Worm (Caenorhabditis elegans) whole organism, young adult: ENCODE results near the gene best-20.

Source experiments
- B0035.1 ChIP-seq: sonication (generic microtip); optimal IDR thresholded peaks from 2 replicates; lab custom pipeline; 2016; ENCODE audit warnings: missing genetic modification characterization, mild to moderate bottlenecking, missing compliant biosample characterization, missing genotype, missing genetic modification reagents
- C06A6.2 ChIP-seq: fragments of 200-800 bp; sonication (Bioruptor generic); conservative IDR thresholded peaks from 2 replicates; pipeline ENCODE4 v1.3.6; 2022; ENCODE audit warnings: missing genetic modification characterization, missing compliant biosample characterization
- F22D6.2 ChIP-seq: sonication (generic microtip); optimal IDR thresholded peaks from 2 replicates; lab custom pipeline; 2016; ENCODE audit warnings: mild to moderate bottlenecking, missing genetic modification characterization, missing compliant biosample characterization
- Y53F4B.3 ChIP-seq: fragments of 200-800 bp; sonication (Bioruptor generic); IDR thresholded peaks from 2 replicates; pipeline ENCODE4 v1.3.6; 2022; ENCODE audit warnings: missing genetic modification reagents, missing genetic modification characterization, missing compliant biosample characterization
- Y56A3A.18 ChIP-seq: fragments of 200-800 bp; sonication (Bioruptor generic); IDR thresholded peaks from 2 replicates; pipeline ENCODE4 v1.3.6; 2022; ENCODE audit warnings: missing genetic modification reagents, missing genetic modification characterization, missing compliant biosample characterization
- ZK185.1 ChIP-seq: sonication (generic microtip); optimal IDR thresholded peaks from 2 replicates; lab custom pipeline; 2016; ENCODE audit warnings: mild to moderate bottlenecking, missing genetic modification characterization, missing compliant biosample characterization; ENCODE audit not compliant: poor library complexity, severe bottlenecking
- akir-1 ChIP-seq: fragments of 200-800 bp; sonication (Bioruptor generic); optimal IDR thresholded peaks from 2 replicates; lab custom pipeline; 2018; ENCODE audit warnings: mild to moderate bottlenecking, missing genetic modification characterization, moderate library complexity, missing compliant biosample characterization
- aptf-2 ChIP-seq: fragments of 200-800 bp; sonication (Bioruptor generic); conservative IDR thresholded peaks from 2 replicates; pipeline ENCODE4 v1.3.6; 2022; ENCODE audit warnings: missing genetic modification reagents, missing genetic modification characterization, missing compliant biosample characterization
- aptf-3 ChIP-seq: fragments of 200-800 bp; sonication (Bioruptor generic); IDR thresholded peaks from 2 replicates; pipeline ENCODE4 v1.3.6; 2022; ENCODE audit warnings: missing genetic modification characterization, missing compliant biosample characterization
- cebp-1 ChIP-seq, 2 experiments: fragments of 200-800 bp in 1 of 2; sonication (Bioruptor generic) in 1 of 2; sonication (generic microtip) in 1 of 2; IDR thresholded peaks in 1 of 2; optimal IDR thresholded peaks in 1 of 2; 2 replicates each; pipeline versions ENCODE4 v1.3.6 to Lab custom; 2017 to 2022; ENCODE audit warnings: missing compliant biosample characterization in 2 of 2, missing genetic modification characterization in 2 of 2, mild to moderate bottlenecking in 1 of 2, missing genetic modification reagents in 1 of 2, moderate library complexity in 1 of 2
- ceh-27 ChIP-seq: fragments of 200-800 bp; sonication (Bioruptor generic); optimal IDR thresholded peaks from 2 replicates; lab custom pipeline; 2018; ENCODE audit warnings: mild to moderate bottlenecking, missing genetic modification characterization, moderate library complexity, missing compliant biosample characterization
- ceh-40 ChIP-seq: fragments of 200-800 bp; sonication (Bioruptor generic); IDR thresholded peaks from 2 replicates; pipeline ENCODE4 v1.3.6; 2022; ENCODE audit warnings: missing genetic modification characterization, missing compliant biosample characterization
- dpl-1 ChIP-seq: fragments of 150-350 bp; optimal IDR thresholded peaks from 2 replicates; lab custom pipeline; 2014; ENCODE audit warnings: missing biosample characterization, missing genetic modification reagents, missing genetic modification characterization
- efl-1 ChIP-seq: fragments of 150-350 bp; optimal IDR thresholded peaks from 2 replicates; lab custom pipeline; 2014; ENCODE audit warnings: missing biosample characterization, missing genetic modification reagents, missing genetic modification characterization
- egrh-3 ChIP-seq: fragments of 200-800 bp; sonication (Bioruptor generic); IDR thresholded peaks from 2 replicates; pipeline ENCODE4 v1.3.6; 2022; ENCODE audit warnings: missing genetic modification reagents, missing genetic modification characterization, missing compliant biosample characterization
- ets-4 ChIP-seq: fragments of 200-800 bp; sonication (Bioruptor generic); optimal IDR thresholded peaks from 2 replicates; lab custom pipeline; 2018; ENCODE audit warnings: mild to moderate bottlenecking, missing genetic modification characterization, missing compliant biosample characterization
- hmg-1.2 ChIP-seq: fragments of 200-800 bp; sonication (Bioruptor generic); IDR thresholded peaks from 2 replicates; pipeline ENCODE4 v1.3.6; 2022; ENCODE audit warnings: missing genetic modification reagents, missing genetic modification characterization, missing compliant biosample characterization
- hmg-20 ChIP-seq: fragments of 200-800 bp; sonication (Bioruptor generic); IDR thresholded peaks from 2 replicates; pipeline ENCODE4 v1.3.6; 2022; ENCODE audit warnings: missing genetic modification reagents, missing genetic modification characterization, missing compliant biosample characterization
- lin-26 ChIP-seq: fragments of 200-800 bp; sonication (Bioruptor generic); IDR thresholded peaks from 2 replicates; pipeline ENCODE4 v1.3.6; 2022; ENCODE audit warnings: missing genetic modification reagents, missing genetic modification characterization, missing compliant biosample characterization
- nfyb-1 ChIP-seq: fragments of 200-800 bp; sonication (Bioruptor generic); IDR thresholded peaks from 2 replicates; pipeline ENCODE4 v1.3.6; 2022; ENCODE audit warnings: missing genetic modification reagents, missing genetic modification characterization, missing compliant biosample characterization
- pbrm-1 ChIP-seq: fragments of 200-800 bp; sonication (Bioruptor generic); IDR thresholded peaks from 2 replicates; pipeline ENCODE4 v1.3.6; 2022; ENCODE audit warnings: missing genetic modification reagents, missing genetic modification characterization, missing compliant biosample characterization
- pha-4 ChIP-seq: fragments of 150-350 bp; sonication (generic microtip); optimal IDR thresholded peaks from 2 replicates; lab custom pipeline; 2014; ENCODE audit warnings: missing biosample characterization, missing genetic modification reagents, missing genetic modification characterization
- rcor-1 ChIP-seq: fragments of 200-800 bp; sonication (Bioruptor generic); IDR thresholded peaks from 2 replicates; pipeline ENCODE4 v1.3.6; 2022; ENCODE audit warnings: missing genetic modification reagents, missing genetic modification characterization, missing compliant biosample characterization
- rec-8 ChIP-seq, 2 experiments: sonication (generic microtip); optimal IDR thresholded peaks; 2 replicates each; lab custom pipeline; 2016; ENCODE audit warnings: mild to moderate bottlenecking in 2 of 2, missing genetic modification characterization in 2 of 2, missing genetic modification reagents in 2 of 2, missing genotype in 2 of 2, missing biosample characterization in 1 of 2, missing compliant biosample characterization in 1 of 2, moderate library complexity in 1 of 2
- repo-1 ChIP-seq: sonication (generic microtip); optimal IDR thresholded peaks from 2 replicates; lab custom pipeline; 2017; ENCODE audit warnings: mild to moderate bottlenecking, missing genetic modification characterization, missing compliant biosample characterization
- sdz-38 ChIP-seq: sonication (generic microtip); optimal IDR thresholded peaks from 2 replicates; lab custom pipeline; 2016; ENCODE audit warnings: missing genotype, missing genetic modification characterization, missing compliant biosample characterization
- snpc-1.3 ChIP-seq: sonication (generic microtip); optimal IDR thresholded peaks from 2 replicates; lab custom pipeline; 2017; ENCODE audit warnings: missing genetic modification characterization, mild to moderate bottlenecking, missing compliant biosample characterization, antibody characterized with exemption, moderate library complexity, missing genotype, missing genetic modification reagents; ENCODE audit not compliant: insufficient read depth
- unc-130 ChIP-seq: sonication (generic microtip); optimal IDR thresholded peaks from 2 replicates; lab custom pipeline; 2016; ENCODE audit warnings: missing genetic modification reagents, missing genetic modification characterization, missing compliant biosample characterization
- xnd-1 ChIP-seq: sonication (generic microtip); optimal IDR thresholded peaks from 2 replicates; lab custom pipeline; 2016; ENCODE audit warnings: missing genotype, missing genetic modification reagents, missing genetic modification characterization, missing compliant biosample characterization
- zfh-2 ChIP-seq: fragments of 200-800 bp; sonication (Bioruptor generic); conservative IDR thresholded peaks from 2 replicates; pipeline ENCODE4 v1.3.6; 2022; ENCODE audit warnings: missing genetic modification reagents, missing genetic modification characterization, missing compliant biosample characterization
- ztf-3 ChIP-seq: fragments of 200-800 bp; sonication (Bioruptor generic); optimal IDR thresholded peaks from 2 replicates; lab custom pipeline; 2018; ENCODE audit warnings: mild to moderate bottlenecking, missing genetic modification characterization, missing compliant biosample characterization

Gene best-20

ce11 chrIV:3743748-3744147, 12.3 kb upstream of the best-20 start, which contains the start of gene siah-1 (continued):
- no peak for TF ChIP-seq rcor-1 (GFP tag; lab: Robert Waterston, UW)
- TF ChIP-seq C06A6.2, result no peak

ce11 chrIV:3745806-3746205, 10.2 kb upstream of the best-20 start:
- TF ChIP-seq lin-26 (0 out of 2 replicates have a peak, but pooled peaks have one; percentile 44), F22D6.2 (no peak), Y56A3A.18 (no peak), ceh-40 (no peak), ZK185.1 (no peak), B0035.1 (no peak), snpc-1.3 (tag; lab: Kevin White, UChicago) (no peak), cebp-1 (GFP tag; IDR thresholded peaks at IDR 0.05; lab: Robert Waterston, UW) (no peak), cebp-1 (tag; optimal IDR thresholded peaks at IDR 0.05; lab: Kevin White, UChicago) (peak; percentile 8), akir-1 (no peak), nfyb-1 (GFP tag; lab: Robert Waterston, UW) (0 out of 2 replicates have a peak, but pooled peaks have one; percentile 36), ztf-3 (GFP tag; lab: Kevin White, UChicago) (no peak), repo-1 (peak; percentile 42), aptf-3 (GFP tag; lab: Robert Waterston, UW) (no peak), zfh-2 (GFP tag; lab: Robert Waterston, UW) (peak; percentile 56), egrh-3 (GFP tag; lab: Robert Waterston, UW) (peak; percentile 53; the same call in 1 of the 2 replicates), ets-4 (GFP tag; lab: Kevin White, UChicago) (peak; percentile 15), rcor-1 (GFP tag; lab: Robert Waterston, UW) (no peak), pbrm-1 (no peak), unc-130 (no peak), C06A6.2 (no peak), Y53F4B.3 (GFP tag; lab: Robert Waterston, UW) (no peak)
- TF ChIP-seq, all 124 proteins: peak for 7

ce11 chrIV:3751001-3751400, 5.0 kb upstream of the best-20 start, which contains the start of gene ugt-45:
ugt-45 (minus strand) TSS chrIV:3751101.
- TF ChIP-seq hmg-20, result no peak
- no peak for TF ChIP-seq xnd-1 (tag; lab: Kevin White, UChicago)
- TF ChIP-seq sdz-38 (tag; lab: Kevin White, UChicago), result no peak
- TF ChIP-seq aptf-3 (GFP tag; lab: Robert Waterston, UW), result no peak
- no peak for TF ChIP-seq pha-4 (tag; lab: Kevin White, UChicago)
- no peak for TF ChIP-seq F22D6.2
- no peak for TF ChIP-seq aptf-2
- TF ChIP-seq, all 124 proteins: peak for 0

ce11 chrIV:3752276-3752675, 3.7 kb upstream of the best-20 start:
- TF ChIP-seq ceh-27, result no peak
- peak; percentile 49; the same call in 1 of the 2 replicates for TF ChIP-seq hmg-1.2 (GFP tag; lab: Robert Waterston, UW)
- peak; percentile 4 for TF ChIP-seq efl-1

- TF ChIP-seq rec-8 (tag; optimal IDR thresholded peaks at IDR 0.05; lab: Kevin White, UChicago) (no peak), aptf-2 (no peak), dpl-1 (GFP tag; lab: Kevin White, UChicago) (no peak)
Observed at ce11 chrIV:3755355-3755754, 666 bp upstream of the best-20 start, which contains the start of gene Y37E11AR.7. Y37E11AR.7 (minus strand) TSS chrIV:3755455.
